Worm (Caenorhabditis elegans): ENCODE data around the gene C18D11.1.

Gene C18D11.1

ce11 chrIII:11795448-11795847 is 20.9 kb upstream of the C18D11.1 start, which contains the start of gene twk-39:
twk-39 (plus strand) TSS chrIII:11795748.
- no peak for TF ChIP-seq C38D4.7 (GFP tag; optimal IDR thresholded peaks at IDR 0.05)
- TF ChIP-seq K02D7.2 (tag; optimal IDR thresholded peaks at IDR 0.05): no peak
- TF ChIP-seq ceh-19 (GFP tag; optimal IDR thresholded peaks at IDR 0.05): no peak
- no peak for TF ChIP-seq ttx-3 (tag; optimal IDR thresholded peaks at IDR 0.05)
- no peak for TF ChIP-seq ceh-48 (tag; optimal IDR thresholded peaks at IDR 0.05)
- TF ChIP-seq pqm-1 (tag; optimal IDR thresholded peaks at IDR 0.05): no peak
- no peak for TF ChIP-seq ceh-22 (tag; optimal IDR thresholded peaks at IDR 0.05)
- no peak for TF ChIP-seq elt-2 (tag; optimal IDR thresholded peaks at IDR 0.05)
- no peak for TF ChIP-seq sox-2 (GFP tag; IDR thresholded peaks at IDR 0.05)
- no peak for TF ChIP-seq unc-86 (tag; optimal IDR thresholded peaks at IDR 0.05)
- no peak for TF ChIP-seq gmeb-2 (tag; optimal IDR thresholded peaks at IDR 0.05)
- TF ChIP-seq ceh-6 (GFP tag; optimal IDR thresholded peaks at IDR 0.05): no peak

DNA sequence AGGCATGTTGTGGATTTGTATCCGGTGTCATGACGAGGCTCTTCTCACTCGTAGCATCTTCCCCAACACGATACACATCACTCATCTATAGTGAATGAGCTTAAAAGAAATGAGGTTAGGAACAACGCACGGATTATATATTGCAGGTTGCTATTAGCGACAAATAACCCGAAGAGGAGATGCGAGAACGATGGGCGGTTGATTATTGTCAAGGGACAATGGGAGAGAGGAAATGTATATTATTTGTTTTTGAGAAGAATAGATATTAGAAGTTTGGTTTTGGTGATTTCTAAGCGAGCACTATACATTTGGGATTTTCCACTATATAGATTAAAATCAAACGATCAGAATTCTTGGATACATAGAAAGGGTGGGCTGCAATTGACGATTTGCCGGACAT is 9.7 kb upstream of the C18D11.1 start, which contains the start of gene C18D11.7:
TSS of gene C18D11.7 (minus strand) at position 101 of the 400 bp plus-strand sequence.
- TF ChIP-seq ets-4 (tag; optimal IDR thresholded peaks at IDR 0.05) (no peak), zip-5 (tag; optimal IDR thresholded peaks at IDR 0.05) (no peak), ceh-14 (tag; optimal IDR thresholded peaks at IDR 0.05) (no peak), pqm-1 (tag; optimal IDR thresholded peaks at IDR 0.05) (no peak), hlh-6 (tag; optimal IDR thresholded peaks at IDR 0.05) (no peak), madf-2 (tag; optimal IDR thresholded peaks at IDR 0.05) (no peak), pros-1 (tag; optimal IDR thresholded peaks at IDR 0.05) (no peak), ceh-45 (GFP tag; IDR thresholded peaks at IDR 0.05) (no peak), lin-11 (tag; optimal IDR thresholded peaks at IDR 0.05) (no peak), C38D4.7 (GFP tag; optimal IDR thresholded peaks at IDR 0.05) (no peak), ceh-34 (tag; optimal IDR thresholded peaks at IDR 0.05) (no peak), F13H6.1 (tag; optimal IDR thresholded peaks at IDR 0.05) (no peak), sox-2 (GFP tag; IDR thresholded peaks at IDR 0.05) (no peak), ttx-3 (tag; optimal IDR thresholded peaks at IDR 0.05) (no peak), ceh-19 (GFP tag; optimal IDR thresholded peaks at IDR 0.05) (no peak), ceh-30 (tag; optimal IDR thresholded peaks at IDR 0.05) (no peak), ceh-22 (tag; optimal IDR thresholded peaks at IDR 0.05) (no peak), ceh-2 (tag; optimal IDR thresholded peaks at IDR 0.05) (no peak), unc-55 (GFP tag; optimal IDR thresholded peaks at IDR 0.05) (no peak)

ce11 chrIII:11807418-11807817 is 9.0 kb upstream of the C18D11.1 start, which contains the start of gene C18D11.10:
C18D11.10 (plus strand) TSS chrIII:11807718.
- no peak for TF ChIP-seq fkh-6 (tag; optimal IDR thresholded peaks at IDR 0.05)
- TF ChIP-seq T23F11.4 (GFP tag; optimal IDR thresholded peaks at IDR 0.05): no peak
- TF ChIP-seq ceh-45 (GFP tag; IDR thresholded peaks at IDR 0.05): no peak
- TF ChIP-seq ceh-2 (tag; optimal IDR thresholded peaks at IDR 0.05): no peak
- no peak for TF ChIP-seq pax-1 (tag; optimal IDR thresholded peaks at IDR 0.05)
- no peak for TF ChIP-seq sox-4 (tag; optimal IDR thresholded peaks at IDR 0.05)
- no peak for TF ChIP-seq C08G9.2 (tag; optimal IDR thresholded peaks at IDR 0.05)
- TF ChIP-seq madf-2 (tag; optimal IDR thresholded peaks at IDR 0.05): no peak

DNA sequence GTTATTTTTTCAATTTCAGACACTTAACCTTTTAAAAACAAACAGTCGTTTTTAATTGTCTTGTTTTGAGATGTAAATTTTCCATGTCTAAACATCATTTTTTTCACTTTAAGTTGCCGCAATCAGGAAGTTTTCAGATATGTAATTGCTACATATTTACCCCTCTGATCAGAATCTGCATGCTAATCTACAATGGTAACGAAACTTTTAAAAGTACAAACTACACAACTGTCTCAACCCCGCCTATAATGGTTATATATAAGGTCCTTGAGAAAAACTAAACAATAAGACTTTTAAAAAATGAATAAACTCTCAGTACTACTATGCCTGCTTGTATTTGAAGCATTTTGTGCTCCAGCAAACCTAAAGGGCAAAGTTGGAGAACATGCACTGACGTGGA is 7.6 kb upstream of the C18D11.1 start, which contains the start of gene C18D11.9:
TSS of gene C18D11.9 (plus strand) at position 301 of the 400 bp plus-strand sequence.
- TF ChIP-seq pha-4 (tag; optimal IDR thresholded peaks at IDR 0.05) (no peak), madf-2 (tag; optimal IDR thresholded peaks at IDR 0.05) (no peak), F13H6.1 (tag; optimal IDR thresholded peaks at IDR 0.05) (no peak), fkh-6 (tag; optimal IDR thresholded peaks at IDR 0.05) (no peak), ttx-3 (tag; optimal IDR thresholded peaks at IDR 0.05) (no peak), C38D4.7 (GFP tag; optimal IDR thresholded peaks at IDR 0.05) (no peak), nhr-11 (tag; optimal IDR thresholded peaks at IDR 0.05) (no peak), sox-4 (tag; optimal IDR thresholded peaks at IDR 0.05) (no peak), syd-9 (tag; optimal IDR thresholded peaks at IDR 0.05) (no peak)

DNA sequence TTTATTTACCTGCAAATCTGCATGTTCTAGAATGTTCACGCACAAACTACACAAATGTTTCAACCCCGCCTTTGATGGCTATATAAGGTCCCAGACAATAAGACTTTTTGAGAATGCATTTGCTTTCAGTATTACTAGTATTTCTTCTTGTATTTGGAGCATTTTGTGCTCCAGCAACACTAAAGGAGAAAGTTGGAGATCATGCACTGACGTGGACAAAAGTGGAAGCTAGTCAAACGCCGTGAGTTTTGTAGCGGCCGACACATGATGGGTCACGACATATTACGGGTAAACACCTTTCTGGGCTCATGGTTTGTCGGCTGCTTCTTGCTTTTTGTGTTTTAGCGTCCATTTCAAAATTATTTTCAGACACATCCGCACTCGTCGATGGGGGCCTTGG is 5.9 kb upstream of the C18D11.1 start, which contains the start of gene C18D11.6:
TSS of gene C18D11.6 (plus strand) at position 110 of the 400 bp plus-strand sequence.
- TF ChIP-seq tbx-7 (tag; optimal IDR thresholded peaks at IDR 0.05) (no peak), hlh-6 (tag; optimal IDR thresholded peaks at IDR 0.05) (no peak), ceh-18 (tag; optimal IDR thresholded peaks at IDR 0.05) (no peak), ttx-3 (tag; optimal IDR thresholded peaks at IDR 0.05) (no peak), hlh-8 (tag; optimal IDR thresholded peaks at IDR 0.05) (no peak), hlh-15 (tag; optimal IDR thresholded peaks at IDR 0.05) (no peak)
